Fruit fly (Drosophila melanogaster): Measurements from ENCODE around the gene CG42717.

Gene CG42717

dm6 chr3L:16037048-16037477, 4.1 kb upstream of the CG42717 start (continued):
- TF ChIP-seq GATAe (GFP tag; conservative IDR thresholded peaks at IDR 0.05): no peak
- peak; percentile 43 for TF ChIP-seq CG8281 (tag; optimal IDR thresholded peaks at IDR 0.05)
- TF ChIP-seq Hr51 (GFP tag; optimal IDR thresholded peaks at IDR 0.05): peak; percentile 71 to 81
- TF ChIP-seq CG8290 (GFP tag; optimal IDR thresholded peaks at IDR 0.05): peak; percentile 85
- TF ChIP-seq CG8290 (tag; optimal IDR thresholded peaks at IDR 0.05): peak; percentile 45 to 94
- peak; percentile 81 for TF ChIP-seq sisA (GFP tag; IDR thresholded peaks at IDR 0.05)
- TF ChIP-seq Dip3 (GFP tag; optimal IDR thresholded peaks at IDR 0.05): peak; percentile 59
- no peak for TF ChIP-seq cg (GFP tag; optimal IDR thresholded peaks at IDR 0.05)
- peak; percentile 76 for TF ChIP-seq Fer3 (tag; optimal IDR thresholded peaks at IDR 0.05)
- TF ChIP-seq Spps (tag; optimal IDR thresholded peaks at IDR 0.05): peak; percentile 60
- TF ChIP-seq stc (GFP tag; IDR thresholded peaks at IDR 0.05): peak; percentile 78
- peak; percentile 80 for TF ChIP-seq CG17829 (tag; optimal IDR thresholded peaks at IDR 0.05)
- TF ChIP-seq Fer2 (tag; optimal IDR thresholded peaks at IDR 0.05): peak; percentile 33
- TF ChIP-seq en (GFP tag; optimal IDR thresholded peaks at IDR 0.05): peak; percentile 41
- peak; percentile 67 for TF ChIP-seq CG8924 (tag; optimal IDR thresholded peaks at IDR 0.05)
- peak; percentile 59 for TF ChIP-seq CG5245 (GFP tag; optimal IDR thresholded peaks at IDR 0.05)
- 0 out of 2 replicates have a peak, but pooled peaks have one; percentile 26 for TF ChIP-seq toy (GFP tag; IDR thresholded peaks at IDR 0.05)
- TF ChIP-seq grau (tag; optimal IDR thresholded peaks at IDR 0.05): peak; percentile 76
- peak; percentile 95 for TF ChIP-seq CG11560 (tag; IDR thresholded peaks at IDR 0.05)
- peak; percentile 87 for TF ChIP-seq CG11456 (GFP tag; IDR thresholded peaks at IDR 0.05)
- peak; percentile 74 for TF ChIP-seq ttk (GFP tag; IDR thresholded peaks at IDR 0.05)
- TF ChIP-seq CG42726 (GFP tag; IDR thresholded peaks at IDR 0.05; ENCODE audit: partially characterized antibody): no peak
- peak; percentile 61; the same call in 2 of the 3 replicates for TF ChIP-seq CG34422 (GFP tag; IDR thresholded peaks at IDR 0.05)
- peak; percentile 56 for TF ChIP-seq slp2 (GFP tag; optimal IDR thresholded peaks at IDR 0.05)
- TF ChIP-seq vvl (GFP tag; IDR thresholded peaks at IDR 0.05): peak; percentile 95
- TF ChIP-seq HLH54F (GFP tag; optimal IDR thresholded peaks at IDR 0.05): peak; percentile 76
- TF ChIP-seq Vsx1 (GFP tag; optimal IDR thresholded peaks at IDR 0.05): peak; percentile 34
- no peak for TF ChIP-seq Gsc (GFP tag; IDR thresholded peaks at IDR 0.05)
- no peak for TF ChIP-seq cad (GFP tag; optimal IDR thresholded peaks at IDR 0.05)
- peak; percentile 70 to 79 for TF ChIP-seq bsh (GFP tag; optimal IDR thresholded peaks at IDR 0.05)
- peak; percentile 6 for TF ChIP-seq CG3995 (GFP tag; optimal IDR thresholded peaks at IDR 0.05)
- no peak for TF ChIP-seq CG14965 (GFP tag; optimal IDR thresholded peaks at IDR 0.05; ENCODE audit: borderline replicate concordance)
- TF ChIP-seq Optix (GFP tag; IDR thresholded peaks at IDR 0.05): peak; percentile 61; the same call in 1 of the 3 replicates
- TF ChIP-seq pros (GFP tag; optimal IDR thresholded peaks at IDR 0.05): no peak
- peak; percentile 64 for TF ChIP-seq Hr3 (GFP tag; optimal IDR thresholded peaks at IDR 0.05)
- TF ChIP-seq CG31388 (GFP tag; optimal IDR thresholded peaks at IDR 0.05): no peak
- peak; percentile 72 for TF ChIP-seq gsb (GFP tag; IDR thresholded peaks at IDR 0.05)
- peak; percentile 73 for TF ChIP-seq ind (GFP tag; optimal IDR thresholded peaks at IDR 0.05)
- peak; percentile 78; the same call in 1 of the 2 replicates for TF ChIP-seq ranshi (GFP tag; IDR thresholded peaks at IDR 0.05)
- TF ChIP-seq CG33557 (GFP tag; optimal IDR thresholded peaks at IDR 0.05): peak; percentile 23
- TF ChIP-seq h (optimal IDR thresholded peaks at IDR 0.05): no peak
- TF ChIP-seq CG8478 (optimal IDR thresholded peaks at IDR 0.05): no peak
- TF ChIP-seq CG12236 (GFP tag; optimal IDR thresholded peaks at IDR 0.05): peak; percentile 32
- peak; percentile 62 for TF ChIP-seq Dp (GFP tag; optimal IDR thresholded peaks at IDR 0.05)
- TF ChIP-seq CG3065 (GFP tag; optimal IDR thresholded peaks at IDR 0.05): peak; percentile 6
- no peak for TF ChIP-seq crol (GFP tag; IDR thresholded peaks at IDR 0.05)
- TF ChIP-seq E2f2 (GFP tag; IDR thresholded peaks at IDR 0.05): peak; percentile 70
- TF ChIP-seq CG6175 (GFP tag; IDR thresholded peaks at IDR 0.05): 0 out of 3 replicates have a peak, but pooled peaks have one; percentile 37
- peak; percentile 47 for TF ChIP-seq CG9797 (GFP tag; optimal IDR thresholded peaks at IDR 0.05)
- peak; percentile 4 for TF ChIP-seq CG17802 (tag; optimal IDR thresholded peaks at IDR 0.05)
- peak; percentile 66 for TF ChIP-seq CG11696 (GFP tag; IDR thresholded peaks at IDR 0.05)
- TF ChIP-seq Trl (optimal IDR thresholded peaks at IDR 0.05): no peak
- peak; percentile 67 for TF ChIP-seq Trl (GFP tag; optimal IDR thresholded peaks at IDR 0.05)

All from whole organism, embryonic.